Worm (Caenorhabditis elegans) whole organism, early embryonic: ENCODE data around the gene srr-9.

Experiments
- F13C5.2 ChIP-seq: sonication (generic microtip); optimal IDR thresholded peaks from 2 replicates; lab custom pipeline; 2017; ENCODE audit warnings: mild to moderate bottlenecking, missing genetic modification characterization, inconsistent platforms, missing compliant biosample characterization
- ceh-36 ChIP-seq: sonication (generic microtip); optimal IDR thresholded peaks from 2 replicates; lab custom pipeline; 2016; ENCODE audit warnings: missing genetic modification characterization, inconsistent platforms, missing compliant biosample characterization
- ets-7 ChIP-seq: sonication (generic microtip); optimal IDR thresholded peaks from 2 replicates; lab custom pipeline; 2016; ENCODE audit warnings: missing genotype, missing genetic modification characterization, missing compliant biosample characterization
- flt-1 ChIP-seq: fragments of 200-800 bp; sonication (Bioruptor generic); IDR thresholded peaks from 2 replicates; pipeline ENCODE4 v1.3.6; 2022; ENCODE audit warnings: missing genetic modification characterization, missing compliant biosample characterization
- hmbx-1 ChIP-seq: sonication (generic microtip); optimal IDR thresholded peaks from 2 replicates; lab custom pipeline; 2016; ENCODE audit warnings: mild to moderate bottlenecking, missing genetic modification characterization, missing compliant biosample characterization
- hmg-4 ChIP-seq: fragments of 200-800 bp; sonication (Bioruptor generic); optimal IDR thresholded peaks from 2 replicates; lab custom pipeline; 2018; ENCODE audit warnings: mild to moderate bottlenecking, missing genetic modification characterization, missing compliant biosample characterization
- tbx-11 ChIP-seq: fragments of 200-800 bp; sonication (Bioruptor generic); IDR thresholded peaks from 2 replicates; pipeline ENCODE4 v1.3.6; 2022; ENCODE audit warnings: missing genetic modification characterization, missing compliant biosample characterization
- tbx-37 ChIP-seq: fragments of 200-800 bp; sonication (Bioruptor generic); conservative IDR thresholded peaks from 2 replicates; pipeline ENCODE4 v1.3.6; 2022; ENCODE audit warnings: missing genetic modification reagents, missing genetic modification characterization, missing compliant biosample characterization

The srr-9 gene

ce11 chrV:7785885-7786284 lies 48.1 kb downstream of the srr-9 start:
- TF ChIP-seq ceh-36 (tag; lab: Kevin White, UChicago), result no peak
- TF ChIP-seq hmbx-1, result no peak
- TF ChIP-seq hmg-4 (GFP tag; lab: Kevin White, UChicago), result no peak
- no peak for TF ChIP-seq tbx-37 (GFP tag; lab: Robert Waterston, UW)

ce11 chrV:7786639-7787038 lies 48.8 kb downstream of the srr-9 start:
- TF ChIP-seq F13C5.2 (no peak), tbx-11 (GFP tag; lab: Robert Waterston, UW) (no peak), hmg-4 (GFP tag; lab: Kevin White, UChicago) (no peak), flt-1 (GFP tag; lab: Robert Waterston, UW) (no peak), ets-7 (no peak)
